Fruit fly (Drosophila melanogaster) Kc167 (cell line): ENCODE measurements around the gene Glut1.

Experiments used
- Myc ChIP-seq: fragments of >200 bp; optimal IDR thresholded peaks from 2 replicates; lab custom pipeline; 2017; ENCODE audit warnings: missing external identifiers
- Sin3A ChIP-seq: fragments of >200 bp; optimal IDR thresholded peaks from 2 replicates; lab custom pipeline; 2018; ENCODE audit warnings: missing external identifiers
- insv ChIP-seq: fragments of >200 bp; optimal IDR thresholded peaks from 3 replicates; lab custom pipeline; 2018; ENCODE audit warnings: missing external identifiers
- psq ChIP-seq: fragments of >200 bp; optimal IDR thresholded peaks from 2 replicates; lab custom pipeline; 2017; ENCODE audit warnings: missing external identifiers

- TF ChIP-seq Sin3A (lab: Kevin White, UChicago) (no peak), Myc (lab: Kevin White, UChicago) (no peak), psq (lab: Kevin White, UChicago) (no peak), insv (lab: Kevin White, UChicago) (no peak)
These were observed 25.5 kb upstream of the Glut1 start for dm6 chr3L:888372-888771.
